Fruit fly (Drosophila melanogaster) ovary, adult (tissue): ENCODE results near the gene S.

Experiments used
- CG17801 ChIP-seq: fragments of 200-800 bp; optimal IDR thresholded peaks from 2 replicates; lab custom pipeline; 2019; ENCODE audit warnings: missing biosample characterization, mild to moderate bottlenecking, missing genetic modification characterization, moderate library complexity; ENCODE audit not compliant: partially characterized antibody

The S gene

dm6 chr2L:1108029-1108688 lies 30.5 kb upstream of the S start, which contains the start of the genes PolrMT and CG14339:
Gene PolrMT, minus strand, starts transcription at chr2L:1108373.
Gene CG14339, plus strand, starts transcription at chr2L:1108540.
- no peak for TF ChIP-seq CG17801

DNA sequence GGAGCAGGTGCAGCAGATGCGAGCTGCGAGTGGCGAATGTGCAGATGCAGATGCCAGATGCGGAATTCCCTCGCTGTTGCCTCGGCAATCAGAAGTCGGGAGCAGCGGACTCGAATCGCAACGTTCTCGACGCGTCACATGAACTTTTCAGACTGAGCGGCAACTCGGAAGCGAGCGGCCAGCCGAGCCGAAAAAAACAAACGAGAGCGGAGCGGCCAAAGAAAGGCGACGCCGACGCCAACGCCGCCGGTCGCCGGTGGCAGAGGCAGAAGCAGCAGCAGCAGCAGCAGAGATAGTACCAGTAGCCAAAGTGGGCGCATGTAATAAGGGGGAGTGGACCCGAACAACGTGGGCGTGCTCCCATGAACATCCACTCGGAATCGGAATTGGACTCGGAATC lies 24.7 kb upstream of the S start, which contains the start of gene CG4629:
Gene CG4629 (minus strand): TSS at position 156 of the 400 bp plus-strand sequence.
- no peak for TF ChIP-seq CG17801

DNA sequence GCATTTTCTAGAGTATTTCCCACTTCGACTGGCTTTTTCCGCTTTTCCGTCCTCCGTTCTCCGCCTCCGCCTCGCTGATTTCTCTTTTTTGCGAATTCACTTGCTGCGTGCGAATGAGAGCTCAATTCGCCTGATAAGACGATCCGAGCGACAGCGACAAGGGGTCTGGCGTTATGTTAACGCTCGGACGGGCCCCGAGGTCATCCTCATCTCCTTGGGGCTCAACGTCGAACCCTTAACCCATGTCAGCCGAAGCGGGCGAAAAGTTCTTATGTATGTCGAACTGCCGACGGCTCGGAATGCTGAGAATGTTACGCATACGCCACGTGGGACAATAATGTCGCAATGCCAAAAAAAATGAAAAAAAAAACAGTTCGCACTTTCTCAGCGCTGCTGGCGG lies 17.8 kb upstream of the S start:
- TF ChIP-seq CG17801 = no peak

DNA sequence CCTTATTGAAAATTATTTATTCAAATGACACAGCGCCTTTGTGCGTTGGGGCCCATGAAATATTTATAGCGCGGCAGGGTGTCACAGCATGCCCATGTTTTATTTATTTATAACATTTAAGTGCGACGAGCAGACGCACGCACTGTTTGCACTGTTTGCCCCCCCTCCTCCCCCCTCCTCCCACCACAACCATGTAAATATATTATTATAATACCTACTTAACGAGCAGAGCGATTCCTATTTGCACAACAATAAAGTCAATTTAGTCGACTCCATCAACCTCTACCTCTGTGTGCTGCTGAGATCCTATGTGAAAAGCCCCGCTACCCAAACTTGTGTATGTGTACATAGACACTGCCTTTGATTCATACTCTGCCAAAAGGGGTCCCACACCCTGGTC lies 17.1 kb upstream of the S start:
- TF ChIP-seq CG17801 = no peak

- TF ChIP-seq CG17801 = peak; percentile 37
These were observed 14.1 kb upstream of the S start for dm6 chr2L:1091675-1092074.

DNA sequence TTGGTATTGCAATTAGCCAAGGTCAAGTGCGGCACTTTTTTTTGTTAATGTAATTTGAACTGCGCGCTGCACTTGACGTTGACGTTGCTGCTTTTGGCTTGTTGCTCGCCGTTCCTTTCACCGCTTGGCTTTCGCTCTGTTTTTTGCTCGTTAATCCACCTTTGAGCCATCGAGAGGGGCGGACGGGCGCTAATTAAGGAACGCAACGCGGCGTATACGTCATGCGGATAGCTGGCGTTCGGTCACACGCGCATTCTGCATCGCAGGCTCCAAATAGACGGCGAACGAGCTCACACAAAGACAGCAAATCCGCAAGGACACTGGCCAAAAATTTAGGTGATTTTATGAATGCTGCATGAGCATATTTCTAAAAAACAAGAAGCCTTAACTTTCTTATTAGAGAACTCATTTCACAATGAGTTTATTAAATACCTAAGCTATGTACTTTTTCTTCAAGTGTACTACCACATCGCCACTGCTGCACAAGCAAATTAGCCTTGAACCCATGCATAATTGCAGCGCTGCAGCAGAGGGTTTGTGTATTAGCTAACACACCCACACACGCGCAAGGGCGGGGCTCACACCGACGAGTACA lies 8.8 kb upstream of the S start:
- TF ChIP-seq CG17801 = no peak

- no peak for TF ChIP-seq CG17801
These were observed 5.1 kb upstream of the S start for dm6 chr2L:1082668-1083067.

dm6 chr2L:1080802-1081464 lies 3.3 kb upstream of the S start, which contains the start of gene Atg4a:
Gene Atg4a, plus strand, starts transcription at chr2L:1080911.
- TF ChIP-seq CG17801 = peak; percentile 73

dm6 chr2L:1077053-1077452 lies 562 bp downstream of the S start:
- TF ChIP-seq CG17801 = no peak

dm6 chr2L:1075753-1076152 lies 1.9 kb downstream of the S start:
- peak; percentile 0 for TF ChIP-seq CG17801

- TF ChIP-seq CG17801 = no peak
These were observed 3.3 kb downstream of the S start for dm6 chr2L:1074180-1074864.

DNA sequence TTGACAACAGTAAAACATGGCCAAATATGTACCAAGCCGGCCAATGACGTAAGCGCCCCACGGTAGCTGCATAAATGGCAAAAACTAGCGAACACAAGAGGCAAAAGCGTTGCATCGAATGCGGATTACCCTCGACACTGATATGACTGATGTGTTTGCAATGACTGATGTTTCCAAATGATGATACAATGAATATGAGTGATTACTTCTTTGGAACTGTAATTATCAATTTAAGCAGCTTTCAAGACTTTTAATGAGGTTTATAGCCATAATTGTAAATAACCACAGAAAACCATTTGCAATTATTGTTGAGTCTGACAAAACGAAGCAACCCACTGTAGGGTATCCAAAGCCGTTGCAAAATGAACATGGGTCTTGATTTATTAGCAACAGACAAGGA lies 4.1 kb downstream of the S start:
- TF ChIP-seq CG17801 = peak; percentile 48

- TF ChIP-seq CG17801 = no peak
These were observed 5.4 kb downstream of the S start for dm6 chr2L:1072184-1072583.

- no peak for TF ChIP-seq CG17801
These were observed 6.7 kb downstream of the S start for dm6 chr2L:1070941-1071340.

DNA sequence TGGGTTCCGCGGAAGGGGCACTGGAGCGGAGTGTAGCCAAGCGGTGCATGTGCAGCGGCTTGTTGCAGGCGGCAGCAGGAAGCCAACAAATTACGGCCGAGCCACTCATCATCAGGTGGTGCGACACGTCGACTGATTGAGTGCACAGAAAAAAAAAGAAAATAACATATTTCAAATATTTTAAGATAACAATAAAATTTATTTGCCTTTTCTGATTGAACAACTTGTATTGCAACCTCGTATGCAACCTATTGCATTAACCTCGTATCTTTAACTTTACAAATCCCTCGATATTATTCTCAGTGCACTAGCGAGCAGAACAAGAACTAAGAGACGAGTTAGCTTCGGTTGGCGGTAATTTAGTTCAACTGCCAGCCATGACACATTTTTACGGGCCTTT lies 7.3 kb downstream of the S start:
- peak; percentile 24 for TF ChIP-seq CG17801

DNA sequence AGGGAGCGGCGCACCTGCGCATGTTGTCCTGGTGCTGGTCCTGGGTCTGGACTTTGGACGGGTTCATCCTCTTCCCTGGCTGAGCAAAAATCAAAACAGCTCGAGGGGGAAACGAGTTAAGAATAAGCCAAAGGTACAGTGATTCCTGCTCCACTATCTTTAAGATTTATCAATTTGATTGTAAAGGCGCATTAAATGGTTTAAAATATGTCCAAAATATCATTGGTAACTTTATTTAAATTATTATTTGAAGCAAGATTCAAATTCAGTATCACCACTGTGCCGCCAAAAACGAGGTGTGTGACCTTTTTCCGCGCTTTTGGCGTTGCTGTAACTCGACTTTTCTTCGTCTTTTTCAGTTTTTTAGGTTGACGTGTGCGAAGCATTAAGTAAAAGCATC lies 8.1 kb downstream of the S start:
- TF ChIP-seq CG17801 = peak; percentile 1

DNA sequence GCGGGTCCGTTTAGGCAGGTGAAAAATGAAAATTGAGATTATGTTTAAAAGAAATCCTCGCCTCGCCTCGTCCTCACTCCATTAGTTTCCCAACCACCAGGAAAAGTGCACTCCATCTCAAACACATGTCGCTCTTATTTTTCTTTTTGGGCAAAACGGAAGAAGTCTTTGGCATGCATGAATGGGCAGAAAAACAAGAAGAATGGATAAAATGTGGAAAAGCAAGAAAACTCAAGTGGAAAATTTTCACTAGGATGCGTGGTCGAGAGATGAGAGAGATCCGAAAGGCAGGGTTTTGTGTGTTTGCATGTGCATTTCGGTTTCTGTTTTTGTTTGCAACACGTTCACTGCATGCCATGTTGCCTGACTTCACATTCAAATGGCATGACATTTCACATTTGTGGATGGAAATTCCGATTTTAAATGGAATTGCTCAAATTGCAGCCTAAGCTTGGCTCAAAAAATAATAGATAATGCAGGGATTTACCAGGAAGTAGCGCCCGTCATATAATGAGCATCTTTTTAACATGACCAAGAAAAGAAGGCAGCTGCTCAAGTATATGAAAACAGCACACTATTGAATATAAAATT lies 9.0 kb downstream of the S start:
- TF ChIP-seq CG17801 = no peak
